Worm (Caenorhabditis elegans): ENCODE measurements around the gene npp-9.

ce11 chrIII:3428574-3428973 lies 24.3 kb upstream of the npp-9 start:
- TF ChIP-seq him-1 (tag; optimal IDR thresholded peaks at IDR 0.05) (no peak), W03F9.2 (tag; optimal IDR thresholded peaks at IDR 0.05) (no peak), dao-5 (tag; optimal IDR thresholded peaks at IDR 0.05) (no peak)

Data from whole organism, L4/young adult.